Worm (Caenorhabditis elegans) whole organism, L4 larva: ENCODE data around the gene mps-4.

Source experiments
- F26F4.8 ChIP-seq: fragments of 200-800 bp; sonication (Bioruptor generic); conservative IDR thresholded peaks from 2 replicates; pipeline ENCODE4 v1.3.6; 2022; ENCODE audit warnings: missing genetic modification characterization, missing compliant biosample characterization
- F37D6.2 ChIP-seq: sonication (generic microtip); optimal IDR thresholded peaks from 2 replicates; lab custom pipeline; 2016; ENCODE audit warnings: mild to moderate bottlenecking, missing genetic modification characterization, missing compliant biosample characterization
- T26A8.4 ChIP-seq: fragments of 200-800 bp; sonication (Bioruptor generic); IDR thresholded peaks from 2 replicates; pipeline ENCODE4 v1.3.6; 2022; ENCODE audit warnings: missing genetic modification characterization, missing compliant biosample characterization
- aha-1 ChIP-seq: fragments of 150-350 bp; peaks from one replicate; lab custom pipeline; 2014; ENCODE audit warnings: missing biosample characterization, missing genetic modification characterization
- ama-1 ChIP-seq: fragments of 150-350 bp; optimal IDR thresholded peaks from 2 replicates; lab custom pipeline; 2014; ENCODE audit warnings: inconsistent platforms, mixed read lengths
- arid-1 ChIP-seq: fragments of 200-800 bp; sonication (Bioruptor generic); conservative IDR thresholded peaks from 2 replicates; pipeline ENCODE4 v1.3.6; 2022; ENCODE audit warnings: missing genetic modification reagents, missing genetic modification characterization, missing compliant biosample characterization
- ceh-20 ChIP-seq: fragments of 200-800 bp; sonication (Bioruptor generic); IDR thresholded peaks from 2 replicates; pipeline ENCODE4 v1.3.6; 2022; ENCODE audit warnings: missing genetic modification reagents, missing genetic modification characterization, missing compliant biosample characterization
- ceh-28 ChIP-seq: fragments of 150-350 bp; optimal IDR thresholded peaks from 2 replicates; lab custom pipeline; 2014; ENCODE audit warnings: missing biosample characterization, missing genetic modification reagents, missing genetic modification characterization
- ceh-62 ChIP-seq: sonication (generic microtip); optimal IDR thresholded peaks from 2 replicates; lab custom pipeline; 2017; ENCODE audit warnings: missing biosample characterization, missing genetic modification characterization
- ctbp-1 ChIP-seq: fragments of 200-800 bp; sonication (Bioruptor generic); IDR thresholded peaks from 2 replicates; pipeline ENCODE4 v1.3.6; 2022; ENCODE audit warnings: missing genetic modification reagents, missing genetic modification characterization, missing compliant biosample characterization
- daf-12 ChIP-seq: fragments of 150-350 bp; optimal IDR thresholded peaks from 2 replicates; lab custom pipeline; 2014; ENCODE audit warnings: missing biosample characterization, missing genetic modification reagents, missing genetic modification characterization
- daf-16 ChIP-seq, 3 experiments: sonication (generic microtip); optimal IDR thresholded peaks; 2 replicates each; lab custom pipeline; 2016 to 2017; ENCODE audit warnings: missing genetic modification characterization in 3 of 3, missing genetic modification reagents in 3 of 3, mild to moderate bottlenecking in 2 of 3, missing compliant biosample characterization in 2 of 3, missing biosample characterization in 1 of 3, moderate library complexity in 1 of 3
- daf-19 ChIP-seq: fragments of 200-800 bp; sonication (Bioruptor generic); conservative IDR thresholded peaks from 2 replicates; pipeline ENCODE4 v1.3.6; 2022; ENCODE audit warnings: missing genetic modification characterization, missing compliant biosample characterization
- daf-8 ChIP-seq: fragments of 200-800 bp; sonication (Bioruptor generic); IDR thresholded peaks from 2 replicates; pipeline ENCODE4 v1.3.6; 2022; ENCODE audit warnings: missing genetic modification characterization, missing compliant biosample characterization
- dmd-6 ChIP-seq: fragments of 200-800 bp; sonication (Bioruptor generic); IDR thresholded peaks from 2 replicates; pipeline ENCODE4 v1.3.6; 2022; ENCODE audit warnings: missing genetic modification reagents, missing genetic modification characterization, missing compliant biosample characterization
- dmd-9 ChIP-seq: fragments of 200-800 bp; sonication (Bioruptor generic); IDR thresholded peaks from 2 replicates; pipeline ENCODE4 v1.3.6; 2022; ENCODE audit warnings: missing genetic modification reagents, missing genetic modification characterization, missing compliant biosample characterization
- dpl-1 ChIP-seq: fragments of 150-350 bp; optimal IDR thresholded peaks from 2 replicates; lab custom pipeline; 2014; ENCODE audit warnings: missing biosample characterization, missing genetic modification reagents, missing genetic modification characterization
- fkh-10 ChIP-seq: fragments of 150-350 bp; optimal IDR thresholded peaks from 2 replicates; lab custom pipeline; 2014; ENCODE audit warnings: missing biosample characterization, missing genetic modification reagents, missing genetic modification characterization
- hmg-1.1 ChIP-seq: fragments of 200-800 bp; sonication (Bioruptor generic); IDR thresholded peaks from 2 replicates; pipeline ENCODE4 v1.3.6; 2022; ENCODE audit warnings: missing genetic modification reagents, missing genetic modification characterization, missing compliant biosample characterization
- jun-1 ChIP-seq: fragments of 150-350 bp; optimal IDR thresholded peaks from 2 replicates; lab custom pipeline; 2014; ENCODE audit warnings: missing biosample characterization, missing genetic modification reagents, missing genetic modification characterization
- lin-13 ChIP-seq: fragments of 150-350 bp; optimal IDR thresholded peaks from 2 replicates; lab custom pipeline; 2014; ENCODE audit warnings: missing biosample characterization, missing genetic modification reagents, missing genetic modification characterization
- lin-15B ChIP-seq: fragments of 150-350 bp; sonication (generic microtip); optimal IDR thresholded peaks from 3 replicates; lab custom pipeline; 2014; ENCODE audit warnings: missing biosample characterization, missing genetic modification characterization
- lin-29 ChIP-seq: fragments of 200-800 bp; sonication (Bioruptor generic); IDR thresholded peaks from 2 replicates; pipeline ENCODE4 v1.3.6; 2022; ENCODE audit warnings: missing genetic modification reagents, missing genetic modification characterization, missing compliant biosample characterization
- lin-38 ChIP-seq: fragments of 200-800 bp; sonication (Bioruptor generic); IDR thresholded peaks from 2 replicates; pipeline ENCODE4 v1.3.6; 2022; ENCODE audit warnings: missing genetic modification reagents, missing genetic modification characterization, missing compliant biosample characterization
- lir-3 ChIP-seq: sonication (generic microtip); optimal IDR thresholded peaks from 2 replicates; lab custom pipeline; 2016; ENCODE audit warnings: mild to moderate bottlenecking, missing genetic modification characterization, missing compliant biosample characterization
- madf-5 ChIP-seq, 2 experiments: fragments of 200-800 bp; sonication (Bioruptor generic); IDR thresholded peaks; 2 replicates each; pipeline ENCODE4 v1.3.6; 2022; ENCODE audit warnings: missing compliant biosample characterization in 2 of 2, missing genetic modification characterization in 2 of 2
- madf-9 ChIP-seq: fragments of 200-800 bp; sonication (Bioruptor generic); conservative IDR thresholded peaks from 2 replicates; pipeline ENCODE4 v1.3.6; 2022; ENCODE audit warnings: missing genetic modification reagents, missing genetic modification characterization, missing compliant biosample characterization
- mdl-1 ChIP-seq, 2 experiments: fragments of 150-350 bp in 1 of 2; sonication (generic microtip) in 1 of 2; optimal IDR thresholded peaks; 2 replicates each; lab custom pipeline; 2014 to 2017; ENCODE audit warnings: missing biosample characterization in 2 of 2, missing genetic modification characterization in 2 of 2
- mep-1 ChIP-seq: fragments of 150-350 bp; sonication (generic microtip); optimal IDR thresholded peaks from 3 replicates; lab custom pipeline; 2014; ENCODE audit warnings: missing biosample characterization, missing genetic modification characterization
- mxl-2 ChIP-seq: fragments of 200-800 bp; sonication (Bioruptor generic); conservative IDR thresholded peaks from 2 replicates; pipeline ENCODE4 v1.3.6; 2022; ENCODE audit warnings: missing genetic modification reagents, missing genetic modification characterization, missing compliant biosample characterization
- nhr-11 ChIP-seq: fragments of 150-350 bp; optimal IDR thresholded peaks from 2 replicates; lab custom pipeline; 2014; ENCODE audit warnings: missing biosample characterization, missing genetic modification characterization
- nhr-111 ChIP-seq: fragments of 200-800 bp; sonication (Bioruptor generic); optimal IDR thresholded peaks from 2 replicates; lab custom pipeline; 2018; ENCODE audit warnings: mild to moderate bottlenecking, missing genetic modification characterization, missing compliant biosample characterization
- nhr-237 ChIP-seq: sonication (generic microtip); optimal IDR thresholded peaks from 2 replicates; lab custom pipeline; 2017; ENCODE audit warnings: missing biosample characterization, missing genetic modification characterization
- nhr-28 ChIP-seq: fragments of 150-350 bp; optimal IDR thresholded peaks from 2 replicates; lab custom pipeline; 2014; ENCODE audit warnings: missing biosample characterization, missing genetic modification characterization
- nhr-48 ChIP-seq: sonication (generic microtip); optimal IDR thresholded peaks from 2 replicates; lab custom pipeline; 2016; ENCODE audit warnings: mild to moderate bottlenecking, missing genetic modification characterization, missing compliant biosample characterization
- rbr-2 ChIP-seq: sonication (generic microtip); optimal IDR thresholded peaks from 2 replicates; lab custom pipeline; 2016; ENCODE audit warnings: missing genotype, missing genetic modification characterization, missing compliant biosample characterization
- saeg-2 ChIP-seq: fragments of 200-800 bp; sonication (Bioruptor generic); IDR thresholded peaks from 2 replicates; pipeline ENCODE4 v1.3.6; 2022; ENCODE audit warnings: missing genetic modification reagents, missing genetic modification characterization, missing compliant biosample characterization
- sdz-12 ChIP-seq: fragments of 200-800 bp; sonication (Bioruptor generic); optimal IDR thresholded peaks from 2 replicates; lab custom pipeline; 2018; ENCODE audit warnings: mild to moderate bottlenecking, missing genetic modification characterization, missing compliant biosample characterization
- set-16 ChIP-seq: fragments of 200-800 bp; sonication (Bioruptor generic); IDR thresholded peaks from 2 replicates; pipeline ENCODE4 v1.3.6; 2022; ENCODE audit warnings: missing genetic modification reagents, missing genetic modification characterization, missing compliant biosample characterization
- skn-1 ChIP-seq: fragments of 150-350 bp; optimal IDR thresholded peaks from 2 replicates; lab custom pipeline; 2014; ENCODE audit warnings: missing biosample characterization, missing genetic modification characterization
- snpc-4 ChIP-seq: fragments of 150-350 bp; optimal IDR thresholded peaks from 2 replicates; lab custom pipeline; 2014; ENCODE audit warnings: missing biosample characterization, missing genetic modification characterization
- spr-1 ChIP-seq: sonication (generic microtip); optimal IDR thresholded peaks from 2 replicates; lab custom pipeline; 2016; ENCODE audit warnings: mild to moderate bottlenecking, missing genetic modification characterization, missing compliant biosample characterization
- spr-3 ChIP-seq: fragments of 200-800 bp; sonication (Bioruptor generic); optimal IDR thresholded peaks from 2 replicates; lab custom pipeline; 2018; ENCODE audit warnings: mild to moderate bottlenecking, missing genetic modification characterization, missing compliant biosample characterization
- unc-130 ChIP-seq: sonication (generic microtip); optimal IDR thresholded peaks from 2 replicates; lab custom pipeline; 2016; ENCODE audit warnings: missing genetic modification reagents, missing genetic modification characterization, missing compliant biosample characterization
- unc-62 ChIP-seq, 3 experiments: fragments of 150-350 bp in 1 of 3; sonication (generic microtip); optimal IDR thresholded peaks in 2 of 3; peaks in 1 of 3; 1 replicate in 1 of 3; 2 replicates in 2 of 3; lab custom pipeline; 2014 to 2017; ENCODE audit warnings: missing biosample characterization in 3 of 3, missing genetic modification characterization in 3 of 3, missing genetic modification reagents in 3 of 3, missing genotype in 1 of 3
- vab-7 ChIP-seq: fragments of 200-800 bp; sonication (Bioruptor generic); IDR thresholded peaks from 2 replicates; pipeline ENCODE4 v1.3.6; 2022; ENCODE audit warnings: missing genetic modification reagents, missing genetic modification characterization, missing compliant biosample characterization
- zag-1 ChIP-seq: fragments of 150-350 bp; optimal IDR thresholded peaks from 2 replicates; lab custom pipeline; 2014; ENCODE audit warnings: missing biosample characterization, missing genetic modification characterization
- zfp-3 ChIP-seq: fragments of 200-800 bp; sonication (Bioruptor generic); conservative IDR thresholded peaks from 2 replicates; pipeline ENCODE4 v1.3.6; 2022; ENCODE audit warnings: missing genetic modification reagents, missing genetic modification characterization, missing compliant biosample characterization
- zip-11 ChIP-seq: fragments of 200-800 bp; sonication (Bioruptor generic); IDR thresholded peaks from 2 replicates; pipeline ENCODE4 v1.3.6; 2022; ENCODE audit warnings: missing genetic modification characterization, missing compliant biosample characterization
- zip-2 ChIP-seq: fragments of 150-350 bp; optimal IDR thresholded peaks from 2 replicates; lab custom pipeline; 2014; ENCODE audit warnings: missing biosample characterization, missing genetic modification characterization

mps-4 gene

DNA sequence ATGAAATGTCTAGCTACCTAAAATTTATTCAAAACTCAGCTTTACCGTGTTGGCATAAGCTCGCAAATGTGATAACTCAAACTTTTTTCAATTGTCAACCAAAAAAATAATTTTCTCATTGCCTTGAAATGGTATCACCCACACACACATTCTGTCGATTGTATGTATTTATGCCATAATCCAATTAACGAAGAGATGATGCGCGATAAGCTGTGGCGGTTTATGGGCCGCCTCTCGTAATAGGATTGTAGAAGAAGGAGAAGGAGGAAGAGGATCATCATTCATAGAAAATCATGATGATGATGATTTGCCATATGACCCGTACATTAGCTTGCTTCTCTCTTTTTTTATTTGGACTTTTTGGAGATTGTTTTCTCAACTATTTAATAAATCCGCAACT lies 17.6 kb upstream of the mps-4 start:
- no peak for TF ChIP-seq lir-3 (tag; lab: Kevin White, UChicago)
- no peak for TF ChIP-seq ama-1
- no peak for TF ChIP-seq madf-5 (GFP tag; IDR thresholded peaks at IDR 0.05; lab: Robert Waterston, UW)
- TF ChIP-seq dmd-6 (GFP tag; lab: Robert Waterston, UW), result no peak
- TF ChIP-seq vab-7, result no peak
- TF ChIP-seq dpl-1, result no peak

DNA sequence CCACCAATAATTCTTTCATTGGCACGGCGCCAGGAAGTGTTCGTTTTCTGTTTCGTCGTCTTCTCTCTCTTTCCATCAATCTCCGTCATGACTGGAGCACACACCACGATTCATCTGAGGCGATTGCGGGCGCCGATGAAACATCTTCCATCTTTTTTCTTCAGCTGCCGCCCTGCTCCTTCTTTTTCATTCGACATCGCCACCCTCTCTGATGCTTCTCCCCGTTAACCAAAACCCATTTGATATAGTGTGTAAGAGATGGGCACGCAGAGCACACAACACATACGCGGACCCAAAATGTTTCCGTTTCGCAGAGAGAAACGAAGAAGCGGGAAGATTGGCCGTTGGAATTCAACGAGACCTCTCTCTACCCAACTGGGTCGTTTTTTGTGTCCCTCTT lies 15.9 kb upstream of the mps-4 start:
- TF ChIP-seq spr-1 (tag; lab: Kevin White, UChicago) (no peak), madf-9 (GFP tag; lab: Robert Waterston, UW) (no peak), ceh-62 (no peak), lin-29 (GFP tag; lab: Robert Waterston, UW) (no peak), lin-38 (GFP tag; lab: Robert Waterston, UW) (no peak), dmd-9 (no peak), set-16 (GFP tag; lab: Robert Waterston, UW) (no peak), aha-1 (tag; lab: Kevin White, UChicago) (peak; percentile 94), skn-1 (tag; lab: Kevin White, UChicago) (no peak), nhr-48 (tag; lab: Kevin White, UChicago) (no peak), madf-5 (GFP tag; IDR thresholded peaks at IDR 0.05; lab: Robert Waterston, UW) (no peak), zag-1 (tag; lab: Kevin White, UChicago) (no peak), mxl-2 (GFP tag; lab: Robert Waterston, UW) (no peak), rbr-2 (no peak), T26A8.4 (GFP tag; lab: Robert Waterston, UW) (no peak), ceh-28 (no peak), arid-1 (GFP tag; lab: Robert Waterston, UW) (no peak), mep-1 (tag; lab: Kevin White, UChicago) (peak; percentile 9), daf-12 (tag; lab: Kevin White, UChicago) (no peak), zfp-3 (GFP tag; lab: Robert Waterston, UW) (no peak), nhr-237 (tag; lab: Kevin White, UChicago) (no peak), mdl-1 (tag; optimal IDR thresholded peaks at IDR 0.05; lab: Kevin White, UChicago) (no peak), hmg-1.1 (GFP tag; lab: Robert Waterston, UW) (peak; percentile 26; the same call in 1 of the 2 replicates), spr-3 (GFP tag; lab: Kevin White, UChicago) (no peak), lin-15B (tag; lab: Kevin White, UChicago) (no peak), F26F4.8 (GFP tag; lab: Robert Waterston, UW) (no peak), nhr-111 (GFP tag; lab: Kevin White, UChicago) (no peak), jun-1 (no peak), daf-16 (GFP tag; optimal IDR thresholded peaks at IDR 0.05; lab: Kevin White, UChicago) (no peak), daf-16 (tag; optimal IDR thresholded peaks at IDR 0.05; lab: Kevin White, UChicago) (no peak), ctbp-1 (no peak), unc-130 (no peak), daf-19 (GFP tag; lab: Robert Waterston, UW) (no peak), zip-11 (no peak), zip-2 (tag; lab: Kevin White, UChicago) (no peak), sdz-12 (no peak), vab-7 (no peak), nhr-11 (tag; lab: Kevin White, UChicago) (peak; percentile 3), F37D6.2 (tag; lab: Kevin White, UChicago) (peak; percentile 10), snpc-4 (tag; lab: Kevin White, UChicago) (no peak), lir-3 (tag; lab: Kevin White, UChicago) (no peak), lin-13 (GFP tag; lab: Kevin White, UChicago) (no peak), fkh-10 (GFP tag; lab: Kevin White, UChicago) (no peak), daf-8 (GFP tag; lab: Robert Waterston, UW) (no peak), dmd-6 (GFP tag; lab: Robert Waterston, UW) (no peak), ceh-20 (GFP tag; lab: Robert Waterston, UW) (peak; percentile 55; the same call in 1 of the 2 replicates), saeg-2 (GFP tag; lab: Robert Waterston, UW) (no peak), nhr-28 (tag; lab: Kevin White, UChicago) (no peak), unc-62 (GFP tag; optimal IDR thresholded peaks at IDR 0.05 in 1 of 2; lab: Kevin White, UChicago) (peak in 1 of 2 experiments; percentile 86), unc-62 (tag; optimal IDR thresholded peaks at IDR 0.05; lab: Kevin White, UChicago) (no peak)
